Worm (Caenorhabditis elegans): Measurements from ENCODE around the gene Y82E9BR.5.

ce11 chrIII:1350745-1351144 is 33.4 kb upstream of the Y82E9BR.5 start, which contains the start of gene Y82E9BL.3:
- no peak for TF ChIP-seq nhr-10 (tag; optimal IDR thresholded peaks at IDR 0.05)
- TF ChIP-seq lin-39 (tag; optimal IDR thresholded peaks at IDR 0.05), result no peak
- no peak for TF ChIP-seq ztf-11 (tag; optimal IDR thresholded peaks at IDR 0.05)
- no peak for TF ChIP-seq ama-1 (optimal IDR thresholded peaks at IDR 0.05)
- no peak for TF ChIP-seq skn-1 (tag; optimal IDR thresholded peaks at IDR 0.05)
- no peak for TF ChIP-seq fos-1 (tag; optimal IDR thresholded peaks at IDR 0.05)
- TF ChIP-seq lsy-2 (tag; optimal IDR thresholded peaks at IDR 0.05), result no peak
- TF ChIP-seq blmp-1 (tag; optimal IDR thresholded peaks at IDR 0.05; ENCODE audit: insufficient read depth), result no peak
- no peak for TF ChIP-seq unc-55 (GFP tag; optimal IDR thresholded peaks at IDR 0.05)
- no peak for TF ChIP-seq nhr-23 (tag; optimal IDR thresholded peaks at IDR 0.05)
- no peak for TF ChIP-seq R02D3.7 (tag; optimal IDR thresholded peaks at IDR 0.05)
- no peak for TF ChIP-seq ztf-4 (tag; optimal IDR thresholded peaks at IDR 0.05)
- no peak for TF ChIP-seq dmd-4 (tag; optimal IDR thresholded peaks at IDR 0.05)
- no peak for TF ChIP-seq sem-4 (tag; optimal IDR thresholded peaks at IDR 0.05)
